Worm (Caenorhabditis elegans): ENCODE data around the gene leo-1.

DNA sequence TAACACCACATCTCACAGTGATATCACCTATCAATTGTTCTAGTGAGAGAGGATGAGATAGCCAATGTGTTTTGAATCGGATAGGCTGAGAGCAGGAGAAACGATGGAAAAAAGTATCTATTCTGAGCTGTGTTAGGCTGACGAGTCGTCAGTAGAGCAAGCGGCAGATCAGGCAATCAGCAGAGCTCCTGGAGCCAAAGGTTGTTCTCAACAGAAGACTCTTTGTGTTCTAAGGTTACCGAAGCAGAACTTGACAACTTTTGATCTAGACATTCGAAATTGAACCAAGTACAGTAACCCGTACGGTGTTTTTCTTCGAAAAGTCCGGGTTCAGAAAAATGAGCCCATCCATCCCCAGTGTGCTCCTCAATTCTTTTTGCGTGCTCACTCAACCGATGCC lies 23.6 kb upstream of the leo-1 start:
- TF ChIP-seq egl-44 (GFP tag; IDR thresholded peaks at IDR 0.05) (no peak), ama-1 (optimal IDR thresholded peaks at IDR 0.05) (no peak), ama-1 (GFP tag; optimal IDR thresholded peaks at IDR 0.05) (no peak), F57A8.1 (GFP tag; optimal IDR thresholded peaks at IDR 0.05) (no peak)

Measured in whole organism, young adult.